Worm (Caenorhabditis elegans): Measurements from ENCODE around the gene clec-142.
A peak's percentile ranks its signal among the peaks of the same experiment; 100 is the strongest.

DNA sequence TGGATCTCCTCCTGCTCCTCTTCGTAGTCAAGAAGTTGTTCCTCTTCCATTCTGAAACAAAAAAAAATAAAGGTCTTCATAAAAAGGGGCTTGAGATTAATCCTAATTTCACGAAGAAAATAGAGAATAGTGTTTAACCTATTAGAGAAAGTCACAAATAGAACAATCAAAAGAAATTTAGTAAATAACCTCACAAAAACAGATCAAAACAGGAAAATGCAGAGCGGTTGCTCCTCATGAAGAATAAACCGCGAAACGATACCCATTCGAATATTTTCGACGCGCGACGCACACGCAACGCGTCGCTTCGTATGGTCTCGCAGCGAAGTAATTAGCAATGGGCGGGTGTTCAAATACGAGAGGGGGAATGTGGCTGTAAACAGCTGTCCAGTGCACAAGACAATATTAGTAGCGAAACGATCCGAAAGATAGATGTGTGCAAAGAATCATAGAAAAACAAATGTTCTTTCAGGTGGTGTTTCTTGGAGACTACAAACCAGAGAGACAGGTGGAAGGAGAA, 50.4 kb downstream of the clec-142 start, which contains the start of gene hel-1:
- TF ChIP-seq hnd-1 (tag; optimal IDR thresholded peaks at IDR 0.05) (no peak), B0310.2 (tag; optimal IDR thresholded peaks at IDR 0.05) (no peak), sea-1 (GFP tag; conservative IDR thresholded peaks at IDR 0.05) (no peak), F13C5.2 (tag; optimal IDR thresholded peaks at IDR 0.05) (peak; percentile 75)
